Fruit fly (Drosophila melanogaster) whole organism, embryonic: Measurements from ENCODE around the gene CG46042.

ENCODE experiments used
- CG10209 ChIP-seq: fragments of 200-800 bp; sonication (Bioruptor generic); optimal IDR thresholded peaks from 3 replicates; lab custom pipeline; 2017; ENCODE audit warnings: missing biosample characterization, mild to moderate bottlenecking, missing genetic modification characterization, missing genetic modification reagents
- CG10267 ChIP-seq: fragments of 200-800 bp; sonication (Bioruptor generic); optimal IDR thresholded peaks from 2 replicates; lab custom pipeline; 2018; ENCODE audit warnings: missing biosample characterization, mild to moderate bottlenecking, missing genetic modification characterization, moderate library complexity
- CG10321 ChIP-seq: fragments of 200-800 bp; sonication (Bioruptor generic); IDR thresholded peaks from 2 replicates; pipeline ENCODE4 v1.3.6; 2022; ENCODE audit warnings: missing biosample characterization, missing genetic modification characterization
- CG10979 ChIP-seq: fragments of 200-800 bp; sonication (Bioruptor generic); optimal IDR thresholded peaks from 2 replicates; lab custom pipeline; 2018; ENCODE audit warnings: missing biosample characterization, mild to moderate bottlenecking, missing genetic modification characterization, moderate library complexity
- CG11504 ChIP-seq: fragments of 200-800 bp; sonication (Bioruptor generic); optimal IDR thresholded peaks from 3 replicates; lab custom pipeline; 2019; ENCODE audit warnings: missing biosample characterization, mild to moderate bottlenecking, missing genetic modification characterization, moderate library complexity
- CG12391 ChIP-seq: fragments of 200-800 bp; sonication (Bioruptor generic); optimal IDR thresholded peaks from 3 replicates; lab custom pipeline; 2018; ENCODE audit warnings: missing biosample characterization, mild to moderate bottlenecking, missing genetic modification characterization, moderate library complexity
- CG14710 ChIP-seq: fragments of 200-800 bp; sonication (Bioruptor generic); optimal IDR thresholded peaks from 3 replicates; lab custom pipeline; 2019; ENCODE audit warnings: missing biosample characterization, mild to moderate bottlenecking, missing genetic modification characterization, moderate library complexity
- CG15479 ChIP-seq: fragments of 200-800 bp; sonication (Bioruptor generic); optimal IDR thresholded peaks from 3 replicates; lab custom pipeline; 2019; ENCODE audit warnings: missing biosample characterization, mild to moderate bottlenecking, missing genetic modification characterization, moderate library complexity
- CG15696 ChIP-seq: fragments of 200-800 bp; sonication (Bioruptor generic); optimal IDR thresholded peaks from 2 replicates; lab custom pipeline; 2019; ENCODE audit warnings: missing biosample characterization, mild to moderate bottlenecking, missing genetic modification characterization, moderate library complexity
- CG17361 ChIP-seq: fragments of 200-800 bp; sonication (Bioruptor generic); IDR thresholded peaks from 3 replicates; pipeline ENCODE4 v1.3.6; 2022; ENCODE audit warnings: missing biosample characterization, missing genetic modification characterization
- CG17802 ChIP-seq: fragments of 200-800 bp; sonication (Bioruptor generic); optimal IDR thresholded peaks from 2 replicates; lab custom pipeline; 2018; ENCODE audit warnings: missing biosample characterization, mild to moderate bottlenecking, missing genetic modification characterization, moderate library complexity
- CG31441 ChIP-seq: fragments of 200-800 bp; sonication (Bioruptor generic); IDR thresholded peaks from 2 replicates; pipeline ENCODE4 v1.3.6; 2022; ENCODE audit warnings: missing biosample characterization, missing genetic modification characterization
- CG9727 ChIP-seq: fragments of 200-800 bp; sonication (Bioruptor generic); optimal IDR thresholded peaks from 3 replicates; lab custom pipeline; 2017; ENCODE audit warnings: missing biosample characterization, mild to moderate bottlenecking, missing genetic modification characterization
- CoRest ChIP-seq: fragments of 200-800 bp; sonication (Bioruptor generic); optimal IDR thresholded peaks from 3 replicates; lab custom pipeline; 2018; ENCODE audit warnings: missing biosample characterization, mild to moderate bottlenecking, missing genetic modification characterization, moderate library complexity
- D ChIP-seq, 2 experiments: fragments of 200-800 bp in 1 of 2; fragments of >200 bp in 1 of 2; sonication (Bioruptor generic) in 1 of 2; optimal IDR thresholded peaks; 2 replicates in 1 of 2; 3 replicates in 1 of 2; lab custom pipeline; 2017; ENCODE audit warnings: mild to moderate bottlenecking in 1 of 2, missing biosample characterization in 1 of 2, missing genetic modification characterization in 1 of 2, missing genetic modification reagents in 1 of 2
- D19A ChIP-seq: fragments of 200-800 bp; optimal IDR thresholded peaks from 3 replicates; lab custom pipeline; 2019; ENCODE audit warnings: missing biosample characterization, mild to moderate bottlenecking, missing genetic modification characterization, moderate library complexity
- Dip2 ChIP-seq: fragments of 200-800 bp; sonication (Bioruptor generic); IDR thresholded peaks from 2 replicates; pipeline ENCODE4 v1.3.6; 2022; ENCODE audit warnings: missing biosample characterization, missing genetic modification characterization
- HLH4C ChIP-seq: fragments of 200-800 bp; sonication (Bioruptor generic); IDR thresholded peaks from 3 replicates; pipeline ENCODE4 v1.3.6; 2022; ENCODE audit warnings: missing biosample characterization, missing genetic modification characterization; ENCODE audit not compliant: partially characterized antibody
- Hr39 ChIP-seq: fragments of >200 bp; optimal IDR thresholded peaks from 2 replicates; lab custom pipeline; 2017
- Opbp ChIP-seq: fragments of 200-800 bp; sonication (Bioruptor generic); IDR thresholded peaks from 3 replicates; pipeline ENCODE4 v1.3.6; 2022; ENCODE audit warnings: missing biosample characterization, missing genetic modification characterization; ENCODE audit not compliant: partially characterized antibody
- Usf ChIP-seq: fragments of 200-800 bp; sonication (Bioruptor generic); optimal IDR thresholded peaks from 2 replicates; lab custom pipeline; 2017; ENCODE audit warnings: missing genotype, missing biosample characterization, missing genetic modification characterization
- ac ChIP-seq: fragments of 200-800 bp; sonication (Bioruptor generic); optimal IDR thresholded peaks from 3 replicates; lab custom pipeline; 2017; ENCODE audit warnings: missing biosample characterization, mild to moderate bottlenecking, missing genetic modification characterization
- ara ChIP-seq: fragments of 200-800 bp; sonication (Bioruptor generic); IDR thresholded peaks from 2 replicates; pipeline ENCODE4 v1.3.6; 2022; ENCODE audit warnings: missing biosample characterization, missing genetic modification characterization
- caup ChIP-seq: fragments of 200-800 bp; sonication (Bioruptor generic); optimal IDR thresholded peaks from 3 replicates; lab custom pipeline; 2017; ENCODE audit warnings: missing biosample characterization, mild to moderate bottlenecking, missing genetic modification characterization, moderate library complexity; ENCODE audit not compliant: severe bottlenecking
- crol ChIP-seq: fragments of 200-800 bp; sonication (Bioruptor generic); IDR thresholded peaks from 2 replicates; pipeline ENCODE4 v1.3.6; 2022; ENCODE audit warnings: missing biosample characterization, missing genetic modification characterization
- grau ChIP-seq: fragments of 200-800 bp; optimal IDR thresholded peaks from 3 replicates; lab custom pipeline; 2019; ENCODE audit warnings: missing biosample characterization, mild to moderate bottlenecking, missing genetic modification characterization, moderate library complexity
- knrl ChIP-seq: fragments of 200-800 bp; sonication (Bioruptor generic); IDR thresholded peaks from 3 replicates; pipeline ENCODE4 v1.3.6; 2022; ENCODE audit warnings: missing biosample characterization, missing genetic modification characterization; ENCODE audit not compliant: partially characterized antibody
- lola ChIP-seq, 3 experiments: fragments of >200 bp in 2 of 3; fragments of 200-800 bp in 1 of 3; sonication (Bioruptor generic) in 1 of 3; optimal IDR thresholded peaks; 2 replicates each; lab custom pipeline; 2017 to 2019; ENCODE audit warnings: missing biosample characterization in 3 of 3, missing genetic modification characterization in 3 of 3, mild to moderate bottlenecking in 1 of 3, moderate library complexity in 1 of 3
- lov ChIP-seq, 2 experiments: fragments of 200-800 bp in 1 of 2; fragments of >200 bp in 1 of 2; sonication (Bioruptor generic) in 1 of 2; IDR thresholded peaks in 1 of 2; optimal IDR thresholded peaks in 1 of 2; 2 replicates in 1 of 2; 3 replicates in 1 of 2; pipeline versions ENCODE4 v1.3.6 to Lab custom; 2017 to 2022; ENCODE audit warnings: missing biosample characterization in 1 of 2, missing genetic modification characterization in 1 of 2
- row ChIP-seq: fragments of 200-800 bp; sonication (Bioruptor generic); IDR thresholded peaks from 3 replicates; pipeline ENCODE4 v1.3.6; 2022; ENCODE audit warnings: missing biosample characterization, missing genetic modification characterization
- sd ChIP-seq: fragments of 200-800 bp; sonication (Bioruptor generic); optimal IDR thresholded peaks from 3 replicates; lab custom pipeline; 2018; ENCODE audit warnings: missing biosample characterization, mild to moderate bottlenecking, missing genetic modification characterization, moderate library complexity
- twi ChIP-seq: fragments of 200-800 bp; optimal IDR thresholded peaks from 2 replicates; lab custom pipeline; 2019; ENCODE audit warnings: missing biosample characterization, mild to moderate bottlenecking, missing genetic modification characterization, moderate library complexity
- unpg ChIP-seq: fragments of 200-800 bp; sonication (Bioruptor generic); optimal IDR thresholded peaks from 3 replicates; lab custom pipeline; 2018; ENCODE audit warnings: missing biosample characterization, mild to moderate bottlenecking, missing genetic modification characterization, moderate library complexity

CG46042 gene

DNA sequence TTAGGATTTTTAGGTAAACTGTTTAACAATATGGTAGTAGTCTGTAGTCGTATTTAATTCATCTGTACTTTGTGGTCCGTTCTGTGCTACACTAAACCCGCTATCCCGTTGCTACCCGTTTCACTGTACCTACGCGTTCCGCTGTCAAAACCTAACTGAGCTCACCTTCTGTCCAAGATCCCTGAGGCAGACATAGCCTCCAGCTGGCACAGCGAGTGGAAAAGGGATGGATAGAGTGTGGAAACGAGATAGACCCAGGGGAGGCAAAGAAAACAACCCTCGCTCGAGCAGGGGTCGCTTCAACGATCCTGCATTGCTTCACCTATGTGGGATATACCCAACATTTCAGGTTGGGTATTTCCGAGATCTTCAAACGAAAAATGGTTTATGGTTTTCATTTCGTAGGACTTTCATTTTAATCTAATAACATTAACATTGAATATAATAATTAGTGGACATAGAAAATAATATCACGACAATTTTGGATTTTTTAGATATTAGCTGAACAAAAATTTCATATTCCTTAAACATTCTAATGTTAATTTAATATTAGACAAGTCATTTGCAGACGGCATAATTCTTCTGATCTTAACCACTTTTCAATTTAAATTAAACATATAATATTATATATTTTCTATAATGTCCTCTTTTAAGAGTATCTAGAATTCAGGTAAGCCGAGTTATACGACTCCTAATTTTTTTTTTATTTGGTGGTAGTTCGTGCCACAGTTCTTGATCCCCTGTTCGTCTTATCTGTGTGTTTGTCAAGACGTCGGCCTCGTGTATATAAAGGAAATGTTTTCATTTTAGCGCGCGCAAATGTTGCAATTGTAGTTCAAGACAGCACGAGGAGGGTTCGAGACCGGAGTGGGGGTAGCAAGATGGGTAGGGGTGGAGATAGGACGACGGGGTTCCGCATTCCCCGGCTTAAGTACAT lies 7.1 kb downstream of the CG46042 start, which contains the start of gene mira (continued):
- TF ChIP-seq CG17802 (tag; lab: Kevin White, UChicago) = no peak
- TF ChIP-seq CG10209 (GFP tag; lab: Kevin White, UChicago) = peak; percentile 6
- peak; percentile 59 for TF ChIP-seq CG15696 (tag; lab: Kevin White, UChicago)
- TF ChIP-seq Usf (GFP tag; lab: Kevin White, UChicago) = peak; percentile 5
- peak; percentile 14 for TF ChIP-seq grau
- TF ChIP-seq CG31441 (GFP tag; lab: Robert Waterston, UW) = 0 out of 2 replicates have a peak, but pooled peaks have one; percentile 28
- TF ChIP-seq twi (tag; lab: Kevin White, UChicago) = peak; percentile 83
- TF ChIP-seq CG14710 (tag; lab: Kevin White, UChicago) = peak; percentile 38
- TF ChIP-seq D19A (tag; lab: Kevin White, UChicago) = peak; percentile 99
- TF ChIP-seq CG12391 = peak; percentile 26
- TF ChIP-seq lola (GFP tag; optimal IDR thresholded peaks at IDR 0.05; lab: Kevin White, UChicago) = peak in 1 of 3 experiments; percentile 78
- peak; percentile 12; the same call in 1 of the 3 replicates for TF ChIP-seq Opbp (GFP tag; lab: Robert Waterston, UW)
- peak; percentile 36 for TF ChIP-seq sd (tag; lab: Kevin White, UChicago)
- TF ChIP-seq CG10321 (GFP tag; lab: Robert Waterston, UW) = 0 out of 2 replicates have a peak, but pooled peaks have one; percentile 51
- peak; percentile 31 for TF ChIP-seq CG15479
- TF ChIP-seq CG9727 (GFP tag; lab: Kevin White, UChicago) = peak; percentile 73
- peak; percentile 39 for TF ChIP-seq CG10979
- peak; percentile 20; the same call in 1 of the 3 replicates for TF ChIP-seq CG17361
- no peak for TF ChIP-seq D (optimal IDR thresholded peaks at IDR 0.05; lab: Kevin White, UChicago)
- no peak for TF ChIP-seq D (GFP tag; optimal IDR thresholded peaks at IDR 0.05; lab: Kevin White, UChicago)
- TF ChIP-seq unpg (GFP tag; lab: Kevin White, UChicago) = no peak
- no peak for TF ChIP-seq lov (optimal IDR thresholded peaks at IDR 0.05; lab: Kevin White, UChicago)
- peak; percentile 42; the same call in 1 of the 3 replicates for TF ChIP-seq lov (GFP tag; IDR thresholded peaks at IDR 0.05; lab: Robert Waterston, UW)
- TF ChIP-seq ara (GFP tag; lab: Robert Waterston, UW) = no peak
- TF ChIP-seq ac = peak; percentile 45
- no peak for TF ChIP-seq caup
- peak; percentile 36 for TF ChIP-seq CG10267
- peak; percentile 25 for TF ChIP-seq CoRest (tag; lab: Kevin White, UChicago)

DNA sequence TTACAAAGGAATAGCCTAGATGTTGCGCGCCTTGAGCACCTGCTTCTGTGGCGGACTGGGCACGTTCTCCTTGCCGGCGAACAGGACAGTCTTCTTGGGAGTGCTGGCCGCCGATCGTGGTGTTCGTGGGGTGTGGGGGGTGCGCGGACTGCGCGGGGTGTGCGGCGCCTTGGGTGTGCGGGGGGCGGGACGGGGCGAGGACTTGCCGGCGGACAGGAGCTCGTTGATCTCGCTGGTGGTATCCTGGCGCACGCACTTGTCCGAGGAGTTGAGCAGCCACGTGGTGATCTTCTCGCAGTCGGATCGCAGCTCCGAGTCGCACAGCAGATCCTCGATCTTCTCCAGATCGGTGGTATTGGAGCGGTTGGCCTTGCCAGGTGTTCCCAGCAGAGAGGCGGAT lies 10.0 kb downstream of the CG46042 start:
- TF ChIP-seq Hr39 (lab: Kevin White, UChicago) (peak; percentile 39), CG11504 (tag; lab: Kevin White, UChicago) (no peak), Dip2 (GFP tag; lab: Robert Waterston, UW) (no peak), crol (GFP tag; lab: Robert Waterston, UW) (peak; percentile 23; the same call in 1 of the 2 replicates), knrl (no peak), HLH4C (GFP tag; lab: Robert Waterston, UW) (0 out of 3 replicates have a peak, but pooled peaks have one; percentile 27), row (GFP tag; lab: Robert Waterston, UW) (no peak)
